Worm (Caenorhabditis elegans) whole organism, L4 larva: Measurements from ENCODE around the gene R31.2.
A peak's percentile ranks its signal among the peaks of the same experiment; 100 is the strongest.

Experiments used
- D1046.2 ChIP-seq: fragments of 200-800 bp; sonication (Bioruptor generic); IDR thresholded peaks from 2 replicates; pipeline ENCODE4 v1.3.6; 2022; ENCODE audit warnings: missing genetic modification characterization, missing compliant biosample characterization
- F44E2.7 ChIP-seq: fragments of 200-800 bp; sonication (Bioruptor generic); IDR thresholded peaks from 2 replicates; pipeline ENCODE4 v2.1.2; 2022; ENCODE audit warnings: missing genetic modification characterization, missing compliant biosample characterization
- F49E8.2 ChIP-seq: sonication (generic microtip); optimal IDR thresholded peaks from 2 replicates; lab custom pipeline; 2016; ENCODE audit warnings: missing compliant biosample characterization, mild to moderate bottlenecking, missing genetic modification characterization, borderline replicate concordance
- T20F7.1 ChIP-seq: fragments of 200-800 bp; sonication (Bioruptor generic); optimal IDR thresholded peaks from 2 replicates; lab custom pipeline; 2018; ENCODE audit warnings: mild to moderate bottlenecking, missing genetic modification characterization, missing compliant biosample characterization
- ZK337.2 ChIP-seq: fragments of 200-800 bp; sonication (Bioruptor generic); IDR thresholded peaks from 2 replicates; pipeline ENCODE4 v1.3.6; 2022; ENCODE audit warnings: missing genetic modification reagents, missing genetic modification characterization, missing compliant biosample characterization
- ZK546.5 ChIP-seq, 2 experiments: sonication (generic microtip); optimal IDR thresholded peaks; 2 replicates each; lab custom pipeline; 2017; ENCODE audit warnings: missing biosample characterization in 2 of 2, missing genetic modification characterization in 2 of 2
- aha-1 ChIP-seq: fragments of 150-350 bp; peaks from one replicate; lab custom pipeline; 2014; ENCODE audit warnings: missing biosample characterization, missing genetic modification characterization
- ceh-32 ChIP-seq: sonication (generic microtip); optimal IDR thresholded peaks from 2 replicates; lab custom pipeline; 2016; ENCODE audit warnings: mild to moderate bottlenecking, missing genetic modification characterization, missing compliant biosample characterization; ENCODE audit not compliant: poor library complexity
- ceh-44 ChIP-seq: fragments of 200-800 bp; sonication (Bioruptor generic); IDR thresholded peaks from 2 replicates; pipeline ENCODE4 v1.3.6; 2022; ENCODE audit warnings: missing genetic modification reagents, missing genetic modification characterization, missing compliant biosample characterization
- ceh-62 ChIP-seq: sonication (generic microtip); optimal IDR thresholded peaks from 2 replicates; lab custom pipeline; 2017; ENCODE audit warnings: missing biosample characterization, missing genetic modification characterization
- daf-12 ChIP-seq: fragments of 150-350 bp; optimal IDR thresholded peaks from 2 replicates; lab custom pipeline; 2014; ENCODE audit warnings: missing biosample characterization, missing genetic modification reagents, missing genetic modification characterization
- daf-16 ChIP-seq, 3 experiments: sonication (generic microtip); optimal IDR thresholded peaks; 2 replicates each; lab custom pipeline; 2016 to 2017; ENCODE audit warnings: missing genetic modification characterization in 3 of 3, missing genetic modification reagents in 3 of 3, mild to moderate bottlenecking in 2 of 3, missing compliant biosample characterization in 2 of 3, missing biosample characterization in 1 of 3, moderate library complexity in 1 of 3
- daf-19 ChIP-seq: fragments of 200-800 bp; sonication (Bioruptor generic); conservative IDR thresholded peaks from 2 replicates; pipeline ENCODE4 v1.3.6; 2022; ENCODE audit warnings: missing genetic modification characterization, missing compliant biosample characterization
- dmd-6 ChIP-seq: fragments of 200-800 bp; sonication (Bioruptor generic); IDR thresholded peaks from 2 replicates; pipeline ENCODE4 v1.3.6; 2022; ENCODE audit warnings: missing genetic modification reagents, missing genetic modification characterization, missing compliant biosample characterization
- dmd-9 ChIP-seq: fragments of 200-800 bp; sonication (Bioruptor generic); IDR thresholded peaks from 2 replicates; pipeline ENCODE4 v1.3.6; 2022; ENCODE audit warnings: missing genetic modification reagents, missing genetic modification characterization, missing compliant biosample characterization
- dpl-1 ChIP-seq: fragments of 150-350 bp; optimal IDR thresholded peaks from 2 replicates; lab custom pipeline; 2014; ENCODE audit warnings: missing biosample characterization, missing genetic modification reagents, missing genetic modification characterization
- duxl-1 ChIP-seq: sonication (generic microtip); optimal IDR thresholded peaks from 2 replicates; lab custom pipeline; 2016; ENCODE audit warnings: mild to moderate bottlenecking, missing genetic modification characterization, moderate library complexity, missing compliant biosample characterization; ENCODE audit not compliant: poor library complexity
- dve-1 ChIP-seq: sonication (generic microtip); optimal IDR thresholded peaks from 2 replicates; lab custom pipeline; 2017; ENCODE audit warnings: antibody characterized with exemption, mild to moderate bottlenecking, missing genetic modification characterization, missing compliant biosample characterization; ENCODE audit not compliant: insufficient read depth
- hif-1 ChIP-seq, 2 experiments: sonication (generic microtip); optimal IDR thresholded peaks; 2 replicates each; lab custom pipeline; 2016 to 2017; ENCODE audit warnings: missing compliant biosample characterization in 2 of 2, missing genetic modification characterization in 2 of 2, missing genetic modification reagents in 2 of 2, missing genotype in 2 of 2, mild to moderate bottlenecking in 1 of 2
- hlh-11 ChIP-seq: fragments of 200-800 bp; sonication (Bioruptor generic); optimal IDR thresholded peaks from 2 replicates; lab custom pipeline; 2018; ENCODE audit warnings: mild to moderate bottlenecking, missing genetic modification characterization, missing compliant biosample characterization
- hlh-30 ChIP-seq: sonication (generic microtip); optimal IDR thresholded peaks from 2 replicates; lab custom pipeline; 2017; ENCODE audit warnings: antibody characterized with exemption, mild to moderate bottlenecking, missing genetic modification characterization, missing compliant biosample characterization; ENCODE audit not compliant: insufficient read depth
- jun-1 ChIP-seq: fragments of 150-350 bp; optimal IDR thresholded peaks from 2 replicates; lab custom pipeline; 2014; ENCODE audit warnings: missing biosample characterization, missing genetic modification reagents, missing genetic modification characterization
- lin-1 ChIP-seq: fragments of 200-800 bp; sonication (Bioruptor generic); IDR thresholded peaks from 2 replicates; pipeline ENCODE4 v1.3.6; 2022; ENCODE audit warnings: missing genetic modification reagents, missing genetic modification characterization, missing compliant biosample characterization
- lin-13 ChIP-seq: fragments of 150-350 bp; optimal IDR thresholded peaks from 2 replicates; lab custom pipeline; 2014; ENCODE audit warnings: missing biosample characterization, missing genetic modification reagents, missing genetic modification characterization
- lsy-2 ChIP-seq, 2 experiments: fragments of 150-350 bp in 1 of 2; sonication (generic microtip) in 1 of 2; optimal IDR thresholded peaks; 2 replicates each; lab custom pipeline; 2014 to 2017; ENCODE audit warnings: missing biosample characterization in 2 of 2, missing genetic modification characterization in 2 of 2
- mdl-1 ChIP-seq, 2 experiments: fragments of 150-350 bp in 1 of 2; sonication (generic microtip) in 1 of 2; optimal IDR thresholded peaks; 2 replicates each; lab custom pipeline; 2014 to 2017; ENCODE audit warnings: missing biosample characterization in 2 of 2, missing genetic modification characterization in 2 of 2
- mdt-29 ChIP-seq: fragments of 200-800 bp; sonication (Bioruptor generic); IDR thresholded peaks from 2 replicates; pipeline ENCODE4 v1.3.6; 2022; ENCODE audit warnings: missing genetic modification reagents, missing genetic modification characterization, missing compliant biosample characterization
- mep-1 ChIP-seq: fragments of 150-350 bp; sonication (generic microtip); optimal IDR thresholded peaks from 3 replicates; lab custom pipeline; 2014; ENCODE audit warnings: missing biosample characterization, missing genetic modification characterization
- mxl-2 ChIP-seq: fragments of 200-800 bp; sonication (Bioruptor generic); conservative IDR thresholded peaks from 2 replicates; pipeline ENCODE4 v1.3.6; 2022; ENCODE audit warnings: missing genetic modification reagents, missing genetic modification characterization, missing compliant biosample characterization
- mxl-3 ChIP-seq: fragments of 200-800 bp; sonication (Bioruptor generic); optimal IDR thresholded peaks from 2 replicates; lab custom pipeline; 2018; ENCODE audit warnings: mild to moderate bottlenecking, missing genetic modification characterization, missing compliant biosample characterization
- nhr-102 ChIP-seq: sonication (generic microtip); optimal IDR thresholded peaks from 2 replicates; lab custom pipeline; 2016; ENCODE audit warnings: mild to moderate bottlenecking, missing genetic modification characterization, moderate library complexity, missing compliant biosample characterization
- nhr-28 ChIP-seq: fragments of 150-350 bp; optimal IDR thresholded peaks from 2 replicates; lab custom pipeline; 2014; ENCODE audit warnings: missing biosample characterization, missing genetic modification characterization
- nhr-6 ChIP-seq: fragments of 150-350 bp; optimal IDR thresholded peaks from 2 replicates; lab custom pipeline; 2014; ENCODE audit warnings: missing biosample characterization, missing genetic modification characterization
- nhr-76 ChIP-seq: fragments of 150-350 bp; optimal IDR thresholded peaks from 2 replicates; lab custom pipeline; 2014; ENCODE audit warnings: missing biosample characterization, missing genetic modification characterization
- nhr-77 ChIP-seq: fragments of 150-350 bp; optimal IDR thresholded peaks from 2 replicates; lab custom pipeline; 2014; ENCODE audit warnings: missing biosample characterization, missing genetic modification characterization
- pha-4 ChIP-seq, 2 experiments: fragments of 150-350 bp in 1 of 2; fragments of 200-800 bp in 1 of 2; sonication (Bioruptor generic) in 1 of 2; IDR thresholded peaks in 1 of 2; optimal IDR thresholded peaks in 1 of 2; 2 replicates each; pipeline versions ENCODE4 v1.3.6 to Lab custom; 2014 to 2022; ENCODE audit warnings: missing genetic modification characterization in 2 of 2, missing genetic modification reagents in 2 of 2, missing biosample characterization in 1 of 2, missing compliant biosample characterization in 1 of 2
- rbr-2 ChIP-seq: sonication (generic microtip); optimal IDR thresholded peaks from 2 replicates; lab custom pipeline; 2016; ENCODE audit warnings: missing genotype, missing genetic modification characterization, missing compliant biosample characterization
- saeg-2 ChIP-seq: fragments of 200-800 bp; sonication (Bioruptor generic); IDR thresholded peaks from 2 replicates; pipeline ENCODE4 v1.3.6; 2022; ENCODE audit warnings: missing genetic modification reagents, missing genetic modification characterization, missing compliant biosample characterization
- sdz-12 ChIP-seq: fragments of 200-800 bp; sonication (Bioruptor generic); optimal IDR thresholded peaks from 2 replicates; lab custom pipeline; 2018; ENCODE audit warnings: mild to moderate bottlenecking, missing genetic modification characterization, missing compliant biosample characterization
- snpc-1.2 ChIP-seq: fragments of 200-800 bp; sonication (Bioruptor generic); IDR thresholded peaks from 2 replicates; pipeline ENCODE4 v1.3.6; 2022; ENCODE audit warnings: missing genetic modification reagents, missing genetic modification characterization, missing compliant biosample characterization
- snpc-4 ChIP-seq: fragments of 150-350 bp; optimal IDR thresholded peaks from 2 replicates; lab custom pipeline; 2014; ENCODE audit warnings: missing biosample characterization, missing genetic modification characterization
- tag-97 ChIP-seq: fragments of 200-800 bp; sonication (Bioruptor generic); IDR thresholded peaks from 2 replicates; pipeline ENCODE4 v1.3.6; 2022; ENCODE audit warnings: missing genetic modification characterization, missing compliant biosample characterization
- tra-1 ChIP-seq: fragments of 200-800 bp; sonication (Bioruptor generic); IDR thresholded peaks from 2 replicates; pipeline ENCODE4 v1.3.6; 2022; ENCODE audit warnings: missing genetic modification reagents, missing genetic modification characterization, missing compliant biosample characterization
- zag-1 ChIP-seq: fragments of 150-350 bp; optimal IDR thresholded peaks from 2 replicates; lab custom pipeline; 2014; ENCODE audit warnings: missing biosample characterization, missing genetic modification characterization
- zfp-3 ChIP-seq: fragments of 200-800 bp; sonication (Bioruptor generic); conservative IDR thresholded peaks from 2 replicates; pipeline ENCODE4 v1.3.6; 2022; ENCODE audit warnings: missing genetic modification reagents, missing genetic modification characterization, missing compliant biosample characterization
- zip-2 ChIP-seq: fragments of 150-350 bp; optimal IDR thresholded peaks from 2 replicates; lab custom pipeline; 2014; ENCODE audit warnings: missing biosample characterization, missing genetic modification characterization
- ztf-7 ChIP-seq: fragments of 150-350 bp; optimal IDR thresholded peaks from 2 replicates; lab custom pipeline; 2014; ENCODE audit warnings: missing biosample characterization, missing genetic modification characterization

Gene R31.2

ce11 chrV:11885939-11886338 is 31.4 kb upstream of the R31.2 start (continued):
- TF ChIP-seq hlh-11 (tag; lab: Kevin White, UChicago) (peak; percentile 92), nhr-77 (tag; lab: Kevin White, UChicago) (peak; percentile 81), F49E8.2 (tag; lab: Kevin White, UChicago) (no peak), mdt-29 (GFP tag; lab: Robert Waterston, UW) (peak; percentile 75; the same call in 1 of the 2 replicates), mxl-3 (GFP tag; lab: Kevin White, UChicago) (peak; percentile 81), snpc-1.2 (no peak), T20F7.1 (GFP tag; lab: Kevin White, UChicago) (peak; percentile 50), daf-16 (GFP tag; optimal IDR thresholded peaks at IDR 0.05; lab: Kevin White, UChicago) (peak in 1 of 2 experiments; percentile 78), daf-16 (tag; optimal IDR thresholded peaks at IDR 0.05; lab: Kevin White, UChicago) (peak; percentile 97), duxl-1 (tag; lab: Kevin White, UChicago) (no peak), zfp-3 (0 out of 2 replicates have a peak, but pooled peaks have one; percentile 23), dmd-6 (GFP tag; lab: Robert Waterston, UW) (peak; percentile 88), tra-1 (GFP tag; lab: Robert Waterston, UW) (0 out of 2 replicates have a peak, but pooled peaks have one; percentile 28), sdz-12 (GFP tag; lab: Kevin White, UChicago) (no peak)

ce11 chrV:11887988-11888499 is 29.3 kb upstream of the R31.2 start, which contains the start of gene adh-1:
adh-1 (plus strand) TSS chrV:11888248.
- TF ChIP-seq saeg-2 (GFP tag; lab: Robert Waterston, UW): 0 out of 2 replicates have a peak, but pooled peaks have one; percentile 28
- TF ChIP-seq ceh-44 (GFP tag; lab: Robert Waterston, UW): no peak
- TF ChIP-seq nhr-6: no peak
- TF ChIP-seq dpl-1: peak; percentile 2
- TF ChIP-seq zip-2 (tag; lab: Kevin White, UChicago): no peak
- TF ChIP-seq hlh-30 (tag; lab: Kevin White, UChicago): peak; percentile 89
- TF ChIP-seq dmd-6 (GFP tag; lab: Robert Waterston, UW): peak; percentile 96
- no peak for TF ChIP-seq daf-19 (GFP tag; lab: Robert Waterston, UW)
- no peak for TF ChIP-seq snpc-4 (tag; lab: Kevin White, UChicago)
- peak in 1 of 2 experiments; percentile 45 for TF ChIP-seq lsy-2 (tag; optimal IDR thresholded peaks at IDR 0.05; lab: Kevin White, UChicago)
- TF ChIP-seq daf-12 (tag; lab: Kevin White, UChicago): no peak
- no peak for TF ChIP-seq zag-1 (tag; lab: Kevin White, UChicago)
- TF ChIP-seq dmd-9 (GFP tag; lab: Robert Waterston, UW): no peak
- peak; percentile 38 for TF ChIP-seq nhr-102
- peak; percentile 97 for TF ChIP-seq aha-1 (tag; lab: Kevin White, UChicago)
- TF ChIP-seq T20F7.1 (GFP tag; lab: Kevin White, UChicago): no peak
- TF ChIP-seq nhr-76 (tag; lab: Kevin White, UChicago): no peak
- TF ChIP-seq ztf-7: no peak
- no peak for TF ChIP-seq rbr-2 (tag; lab: Kevin White, UChicago)
- no peak for TF ChIP-seq F44E2.7 (GFP tag; lab: Robert Waterston, UW)
- no peak for TF ChIP-seq ZK337.2 (GFP tag; lab: Robert Waterston, UW)
- TF ChIP-seq hif-1 (tag; optimal IDR thresholded peaks at IDR 0.05; lab: Kevin White, UChicago): peak; percentile 49 to 78
- TF ChIP-seq mep-1 (tag; lab: Kevin White, UChicago): peak; percentile 55
- no peak for TF ChIP-seq tag-97
- no peak for TF ChIP-seq D1046.2 (GFP tag; lab: Robert Waterston, UW)
- no peak for TF ChIP-seq mxl-2 (GFP tag; lab: Robert Waterston, UW)
- no peak for TF ChIP-seq ceh-62 (tag; lab: Kevin White, UChicago)
- TF ChIP-seq jun-1 (tag; lab: Kevin White, UChicago): no peak
- TF ChIP-seq nhr-28 (tag; lab: Kevin White, UChicago): peak; percentile 95
- TF ChIP-seq dve-1 (tag; lab: Kevin White, UChicago): peak; percentile 61
- no peak for TF ChIP-seq ZK546.5 (tag; optimal IDR thresholded peaks at IDR 0.05; lab: Kevin White, UChicago)
- TF ChIP-seq pha-4 (GFP tag; IDR thresholded peaks at IDR 0.05; lab: Robert Waterston, UW): no peak
- TF ChIP-seq pha-4 (tag; optimal IDR thresholded peaks at IDR 0.05; lab: Kevin White, UChicago): no peak
- 0 out of 2 replicates have a peak, but pooled peaks have one; percentile 35 for TF ChIP-seq lin-1
- peak; percentile 96 to 99 for TF ChIP-seq mdl-1 (tag; optimal IDR thresholded peaks at IDR 0.05; lab: Kevin White, UChicago)
- TF ChIP-seq lin-13: no peak
- no peak for TF ChIP-seq ceh-32
